Fruit fly (Drosophila melanogaster): ENCODE measurements around the gene mtgo.

The mtgo gene

DNA sequence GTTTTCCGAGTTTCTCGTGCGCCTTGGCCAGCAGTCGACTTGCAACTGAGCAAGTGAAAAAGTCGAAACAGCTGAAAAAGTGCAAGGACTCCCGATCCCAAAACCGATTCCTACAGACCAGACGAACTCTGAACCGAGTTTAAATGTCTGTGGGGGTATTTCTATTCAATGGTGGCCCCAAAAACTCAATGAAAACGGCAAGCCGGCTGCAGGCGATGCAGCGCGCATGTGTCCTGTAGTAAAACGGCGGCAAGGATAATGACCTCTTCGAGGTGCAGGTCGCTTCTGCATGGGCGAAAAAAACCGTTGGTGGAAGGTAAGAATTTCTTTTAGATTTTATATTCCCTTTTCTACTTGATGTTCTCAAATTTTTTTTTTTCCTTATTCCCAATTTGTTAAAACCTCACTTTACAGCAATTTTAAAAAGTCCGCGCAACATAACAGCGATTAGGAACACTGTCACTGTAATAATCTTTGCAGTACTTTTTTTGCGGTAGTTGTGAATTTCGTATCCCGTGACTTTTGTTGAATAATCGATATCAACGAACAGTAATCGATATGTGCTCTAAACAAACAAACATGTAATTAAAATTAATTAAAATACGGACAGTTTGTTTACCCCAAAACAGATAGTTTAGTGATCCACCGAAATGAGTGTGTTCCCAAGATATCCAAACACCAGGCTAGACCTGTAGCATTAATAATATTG, 132.0 kb downstream of the mtgo start, which contains the start of the genes Trpgamma and her (continued):
- TF ChIP-seq sd (tag; optimal IDR thresholded peaks at IDR 0.05): no peak
- no peak for TF ChIP-seq CG9437 (GFP tag; optimal IDR thresholded peaks at IDR 0.05)
- TF ChIP-seq inv (GFP tag; IDR thresholded peaks at IDR 0.05; ENCODE audit: partially characterized antibody): peak; percentile 85
- no peak for TF ChIP-seq sqz (GFP tag; optimal IDR thresholded peaks at IDR 0.05)
- TF ChIP-seq Dip3 (GFP tag; optimal IDR thresholded peaks at IDR 0.05): no peak
- no peak for TF ChIP-seq luna (GFP tag; optimal IDR thresholded peaks at IDR 0.05)
- TF ChIP-seq CG2712 (tag; optimal IDR thresholded peaks at IDR 0.05): peak; percentile 22
- no peak for TF ChIP-seq CG17361 (GFP tag; IDR thresholded peaks at IDR 0.05)
- TF ChIP-seq CG10462 (GFP tag; optimal IDR thresholded peaks at IDR 0.05): no peak
- TF ChIP-seq Usf (GFP tag; optimal IDR thresholded peaks at IDR 0.05): no peak
- no peak for TF ChIP-seq ab (GFP tag; optimal IDR thresholded peaks at IDR 0.05)
- TF ChIP-seq onecut (GFP tag; IDR thresholded peaks at IDR 0.05): no peak
- no peak for TF ChIP-seq Optix (GFP tag; IDR thresholded peaks at IDR 0.05)
- TF ChIP-seq CG17385 (GFP tag; optimal IDR thresholded peaks at IDR 0.05): no peak
- TF ChIP-seq Hand (GFP tag; optimal IDR thresholded peaks at IDR 0.05): no peak
- TF ChIP-seq Lpt (GFP tag; optimal IDR thresholded peaks at IDR 0.05): no peak
- no peak for TF ChIP-seq Fer3 (tag; optimal IDR thresholded peaks at IDR 0.05)
- peak; percentile 77 for TF ChIP-seq Ets97D (GFP tag; optimal IDR thresholded peaks at IDR 0.05)
- TF ChIP-seq toy (GFP tag; IDR thresholded peaks at IDR 0.05): no peak
- no peak for TF ChIP-seq CG10565 (GFP tag; optimal IDR thresholded peaks at IDR 0.05)
- no peak for TF ChIP-seq kah (GFP tag; optimal IDR thresholded peaks at IDR 0.05)
- TF ChIP-seq CG17359 (tag; optimal IDR thresholded peaks at IDR 0.05): no peak
- no peak for TF ChIP-seq CG10366 (GFP tag; IDR thresholded peaks at IDR 0.05)
- peak; percentile 61; the same call in 2 of the 3 replicates for TF ChIP-seq CG7963 (GFP tag; IDR thresholded peaks at IDR 0.05; ENCODE audit: partially characterized antibody)
- no peak for TF ChIP-seq CG7271 (tag; optimal IDR thresholded peaks at IDR 0.05)
- no peak for TF ChIP-seq CG8765 (GFP tag; IDR thresholded peaks at IDR 0.05)
- TF ChIP-seq repo (GFP tag; optimal IDR thresholded peaks at IDR 0.05): no peak
- TF ChIP-seq C15 (GFP tag; IDR thresholded peaks at IDR 0.05): no peak
- peak; percentile 89 for TF ChIP-seq stwl (tag; optimal IDR thresholded peaks at IDR 0.05)
- TF ChIP-seq CG9215 (GFP tag; IDR thresholded peaks at IDR 0.05): no peak
- peak in 1 of 2 experiments; percentile 67 for TF ChIP-seq eve (GFP tag; optimal IDR thresholded peaks at IDR 0.05)
- TF ChIP-seq schlank (tag; optimal IDR thresholded peaks at IDR 0.05): no peak
- no peak for TF ChIP-seq E2f1 (GFP tag; IDR thresholded peaks at IDR 0.05)
- no peak for TF ChIP-seq fd3F (GFP tag; optimal IDR thresholded peaks at IDR 0.05)
- TF ChIP-seq CG1792 (GFP tag; optimal IDR thresholded peaks at IDR 0.05): no peak
- TF ChIP-seq CG7987 (GFP tag; optimal IDR thresholded peaks at IDR 0.05): peak; percentile 8
- TF ChIP-seq CG13624 (GFP tag; optimal IDR thresholded peaks at IDR 0.05): peak; percentile 45
- peak; percentile 93 for TF ChIP-seq Bgb (GFP tag; IDR thresholded peaks at IDR 0.05; ENCODE audit: partially characterized antibody)
- no peak for TF ChIP-seq sug (tag; optimal IDR thresholded peaks at IDR 0.05)
- peak; percentile 8 for TF ChIP-seq Elba2 (GFP tag; optimal IDR thresholded peaks at IDR 0.05)
- peak; percentile 12 for TF ChIP-seq Lhr (GFP tag; optimal IDR thresholded peaks at IDR 0.05)
- TF ChIP-seq emc (GFP tag; optimal IDR thresholded peaks at IDR 0.05): no peak
- TF ChIP-seq CG31224 (GFP tag; IDR thresholded peaks at IDR 0.05): no peak
- no peak for TF ChIP-seq CG5953 (GFP tag; IDR thresholded peaks at IDR 0.05)
- TF ChIP-seq Kr (GFP tag; optimal IDR thresholded peaks at IDR 0.05): no peak
- no peak for TF ChIP-seq cato (GFP tag; optimal IDR thresholded peaks at IDR 0.05; ENCODE audit: borderline replicate concordance)
- TF ChIP-seq CG34224 (GFP tag; IDR thresholded peaks at IDR 0.05; ENCODE audit: partially characterized antibody): peak; percentile 92
- peak; percentile 78; the same call in 1 of the 2 replicates for TF ChIP-seq CG42726 (GFP tag; IDR thresholded peaks at IDR 0.05; ENCODE audit: partially characterized antibody)
- no peak for TF ChIP-seq CG4820 (GFP tag; optimal IDR thresholded peaks at IDR 0.05)
- TF ChIP-seq phol (tag; optimal IDR thresholded peaks at IDR 0.05): peak; percentile 10

All from whole organism, embryonic.